Worm (Caenorhabditis elegans): ENCODE measurements around the gene R193.6.

The R193.6 gene

DNA sequence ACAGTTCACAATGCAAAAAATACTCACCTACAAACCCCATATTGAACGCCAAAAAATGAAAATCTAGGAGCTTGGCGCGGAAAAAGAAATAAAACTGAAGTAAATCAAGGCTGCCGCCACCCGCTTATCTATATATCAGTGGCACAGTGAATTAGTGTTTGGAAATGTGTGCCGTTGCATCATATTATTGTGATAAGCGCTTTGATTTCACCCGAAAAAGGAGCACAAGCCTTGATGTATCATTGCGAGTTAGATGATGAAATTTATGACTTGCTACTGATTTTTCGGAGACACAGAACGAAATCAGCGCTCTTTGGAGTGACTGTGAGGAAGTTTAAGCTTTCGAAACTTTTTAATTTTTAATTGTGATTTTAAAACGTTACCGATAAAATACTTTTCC, at the start of gene R193.6, which contains the start of gene R193.2:
Gene R193.6 (plus strand): TSS at position 350 of the 400 bp plus-strand sequence.
Gene R193.2 (minus strand): TSS at position 148 of the 400 bp plus-strand sequence.
- TF ChIP-seq jun-1 (tag; optimal IDR thresholded peaks at IDR 0.05) (no peak), Y48G9A.11 (GFP tag; IDR thresholded peaks at IDR 0.05) (no peak), nhr-28 (tag; optimal IDR thresholded peaks at IDR 0.05) (peak; percentile 79), ZK546.5 (tag; optimal IDR thresholded peaks at IDR 0.05) (no peak), zfp-2 (tag; optimal IDR thresholded peaks at IDR 0.05) (no peak), zip-11 (GFP tag; IDR thresholded peaks at IDR 0.05) (no peak), lin-39 (tag; optimal IDR thresholded peaks at IDR 0.05) (no peak), lin-15B (tag; optimal IDR thresholded peaks at IDR 0.05) (no peak), mep-1 (tag; optimal IDR thresholded peaks at IDR 0.05) (peak; percentile 44), nhr-76 (tag; optimal IDR thresholded peaks at IDR 0.05) (no peak), pqm-1 (tag; optimal IDR thresholded peaks at IDR 0.05) (peak; percentile 85), dmd-6 (GFP tag; IDR thresholded peaks at IDR 0.05) (peak; percentile 63; the same call in 1 of the 2 replicates), Y75B8A.6 (GFP tag; IDR thresholded peaks at IDR 0.05) (no peak), nhr-11 (tag; optimal IDR thresholded peaks at IDR 0.05) (no peak), ztf-7 (tag; optimal IDR thresholded peaks at IDR 0.05) (peak; percentile 97), daf-16 (GFP tag; optimal IDR thresholded peaks at IDR 0.05) (no peak), daf-16 (tag; optimal IDR thresholded peaks at IDR 0.05) (peak; percentile 68), F37D6.2 (tag; optimal IDR thresholded peaks at IDR 0.05) (no peak), ceh-28 (tag; optimal IDR thresholded peaks at IDR 0.05) (no peak), tra-1 (GFP tag; IDR thresholded peaks at IDR 0.05) (no peak), aly-2 (tag; optimal IDR thresholded peaks at IDR 0.05) (no peak), Y105C5A.15 (GFP tag; IDR thresholded peaks at IDR 0.05) (no peak), fos-1 (tag; optimal IDR thresholded peaks at IDR 0.05) (no peak), lin-1 (GFP tag; IDR thresholded peaks at IDR 0.05) (no peak), dve-1 (tag; optimal IDR thresholded peaks at IDR 0.05; ENCODE audit: insufficient read depth) (peak; percentile 68), hmg-1.1 (GFP tag; IDR thresholded peaks at IDR 0.05) (no peak), daf-12 (tag; optimal IDR thresholded peaks at IDR 0.05) (no peak), R02D3.7 (tag; optimal IDR thresholded peaks at IDR 0.05) (no peak), snpc-1.2 (GFP tag; IDR thresholded peaks at IDR 0.05) (no peak), mxl-3 (GFP tag; optimal IDR thresholded peaks at IDR 0.05) (no peak), mdt-29 (GFP tag; IDR thresholded peaks at IDR 0.05) (no peak), spr-3 (GFP tag; optimal IDR thresholded peaks at IDR 0.05) (no peak), php-3 (GFP tag; IDR thresholded peaks at IDR 0.05) (peak; percentile 43; the same call in 1 of the 2 replicates), lir-3 (tag; optimal IDR thresholded peaks at IDR 0.05) (no peak)

DNA sequence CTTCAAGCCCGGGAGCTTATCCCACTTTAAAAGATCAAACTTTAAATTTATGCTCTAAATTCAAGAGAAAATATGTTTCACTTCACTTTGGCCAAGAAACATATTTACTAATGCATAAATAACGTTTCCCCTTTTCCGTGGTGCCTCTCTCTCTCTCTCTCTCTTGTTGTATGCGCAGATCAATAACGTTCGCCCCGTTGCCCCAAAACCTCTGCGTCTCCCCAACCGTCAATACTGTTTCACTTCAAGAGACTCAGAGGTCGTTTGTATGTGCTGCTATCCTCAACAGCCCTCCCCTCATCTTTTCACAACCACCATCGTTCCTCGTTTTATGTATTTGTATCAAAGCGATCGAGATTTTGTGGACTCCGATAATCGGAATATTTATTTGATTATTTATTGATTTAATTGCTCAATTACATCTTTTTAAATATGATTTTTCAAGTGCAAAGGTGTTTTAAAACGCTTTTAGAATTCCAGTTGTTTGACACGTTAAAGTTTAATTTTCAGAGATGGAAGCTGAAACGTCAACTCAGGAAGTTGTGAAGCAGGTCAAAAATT, 44.8 kb upstream of the R193.6 start, which contains the start of gene ife-4:
Gene ife-4 (plus strand): TSS at position 511 of the 561 bp plus-strand sequence.
- TF ChIP-seq mes-2 (tag; optimal IDR thresholded peaks at IDR 0.05; ENCODE audit: poor library complexity, severe bottlenecking) (peak; percentile 71), Y75B8A.6 (GFP tag; IDR thresholded peaks at IDR 0.05) (no peak), nhr-6 (tag; optimal IDR thresholded peaks at IDR 0.05) (peak; percentile 72), hmg-1.1 (GFP tag; IDR thresholded peaks at IDR 0.05) (peak; percentile 75), F37D6.2 (tag; optimal IDR thresholded peaks at IDR 0.05) (peak; percentile 1), mep-1 (tag; optimal IDR thresholded peaks at IDR 0.05) (peak; percentile 74), tra-1 (GFP tag; IDR thresholded peaks at IDR 0.05) (no peak), hif-1 (tag; optimal IDR thresholded peaks at IDR 0.05) (peak in 1 of 2 experiments; percentile 13), hlh-30 (tag; optimal IDR thresholded peaks at IDR 0.05; ENCODE audit: insufficient read depth) (peak; percentile 25), lsy-2 (tag; optimal IDR thresholded peaks at IDR 0.05) (peak in 1 of 2 experiments; percentile 49), rbr-2 (tag; optimal IDR thresholded peaks at IDR 0.05) (peak; percentile 46)

Measured in whole organism, L4 larva.